Worm (Caenorhabditis elegans) whole organism, L2 larva: ENCODE data around the gene T19C9.8.

Experiments used
- C34F6.9 ChIP-seq: fragments of 150-350 bp; optimal IDR thresholded peaks from 2 replicates; lab custom pipeline; 2014; ENCODE audit warnings: missing biosample characterization, missing genetic modification characterization
- ZK546.5 ChIP-seq: sonication (generic microtip); optimal IDR thresholded peaks from 2 replicates; lab custom pipeline; 2017; ENCODE audit warnings: missing biosample characterization, missing genetic modification characterization
- alr-1 ChIP-seq: fragments of 150-350 bp; optimal IDR thresholded peaks from 2 replicates; lab custom pipeline; 2014; ENCODE audit warnings: missing biosample characterization, missing genetic modification characterization
- ama-1 ChIP-seq: fragments of 150-350 bp; optimal IDR thresholded peaks from 2 replicates; lab custom pipeline; 2018; ENCODE audit warnings: inconsistent platforms
- blmp-1 ChIP-seq: sonication (generic microtip); optimal IDR thresholded peaks from 2 replicates; lab custom pipeline; 2017; ENCODE audit warnings: missing genetic modification characterization, mild to moderate bottlenecking, missing compliant biosample characterization, antibody characterized with exemption, moderate library complexity; ENCODE audit not compliant: insufficient read depth
- dmd-4 ChIP-seq: sonication (generic microtip); optimal IDR thresholded peaks from 2 replicates; lab custom pipeline; 2017; ENCODE audit warnings: missing biosample characterization, missing genetic modification characterization
- fos-1 ChIP-seq: fragments of 150-350 bp; optimal IDR thresholded peaks from 2 replicates; lab custom pipeline; 2014; ENCODE audit warnings: missing biosample characterization, missing genetic modification characterization
- gmeb-1 ChIP-seq: fragments of 150-350 bp; optimal IDR thresholded peaks from 2 replicates; lab custom pipeline; 2014; ENCODE audit warnings: missing biosample characterization, missing genetic modification characterization
- lin-11 ChIP-seq: fragments of 150-350 bp; sonication (generic microtip); optimal IDR thresholded peaks from 2 replicates; lab custom pipeline; 2014; ENCODE audit warnings: missing biosample characterization, missing genetic modification characterization, inconsistent platforms, mixed read lengths
- lsy-2 ChIP-seq, 2 experiments: fragments of 150-350 bp in 1 of 2; sonication (generic microtip) in 1 of 2; optimal IDR thresholded peaks; 2 replicates each; lab custom pipeline; 2014 to 2017; ENCODE audit warnings: missing biosample characterization in 2 of 2, missing genetic modification characterization in 2 of 2
- mbf-1 ChIP-seq: sonication (generic microtip); optimal IDR thresholded peaks from 2 replicates; lab custom pipeline; 2017; ENCODE audit warnings: missing biosample characterization, missing genetic modification characterization
- mdl-1 ChIP-seq, 2 experiments: fragments of 150-350 bp in 1 of 2; sonication (generic microtip) in 1 of 2; optimal IDR thresholded peaks; 2 replicates each; lab custom pipeline; 2017; ENCODE audit warnings: missing biosample characterization in 2 of 2, missing genetic modification characterization in 2 of 2
- nhr-129 ChIP-seq: fragments of 150-350 bp; optimal IDR thresholded peaks from 2 replicates; lab custom pipeline; 2014; ENCODE audit warnings: missing biosample characterization, missing genetic modification characterization
- nhr-6 ChIP-seq: fragments of 150-350 bp; optimal IDR thresholded peaks from 2 replicates; lab custom pipeline; 2014; ENCODE audit warnings: missing biosample characterization, missing genetic modification characterization
- skn-1 ChIP-seq: sonication (generic microtip); optimal IDR thresholded peaks from 2 replicates; lab custom pipeline; 2017; ENCODE audit warnings: missing biosample characterization, missing genetic modification characterization
- unc-39 ChIP-seq: fragments of 150-350 bp; optimal IDR thresholded peaks from 2 replicates; lab custom pipeline; 2014; ENCODE audit warnings: missing biosample characterization, missing genetic modification characterization
- ztf-1 ChIP-seq: fragments of 200-800 bp; sonication (Bioruptor generic); conservative IDR thresholded peaks from 2 replicates; pipeline ENCODE4 v1.3.6; 2022; ENCODE audit warnings: missing genetic modification characterization, missing compliant biosample characterization
- ztf-11 ChIP-seq: sonication (generic microtip); optimal IDR thresholded peaks from 2 replicates; lab custom pipeline; 2017; ENCODE audit warnings: missing biosample characterization, missing genetic modification characterization
- ztf-4 ChIP-seq: fragments of 150-350 bp; optimal IDR thresholded peaks from 2 replicates; lab custom pipeline; 2014; ENCODE audit warnings: missing biosample characterization, missing genetic modification characterization

T19C9.8 gene

DNA sequence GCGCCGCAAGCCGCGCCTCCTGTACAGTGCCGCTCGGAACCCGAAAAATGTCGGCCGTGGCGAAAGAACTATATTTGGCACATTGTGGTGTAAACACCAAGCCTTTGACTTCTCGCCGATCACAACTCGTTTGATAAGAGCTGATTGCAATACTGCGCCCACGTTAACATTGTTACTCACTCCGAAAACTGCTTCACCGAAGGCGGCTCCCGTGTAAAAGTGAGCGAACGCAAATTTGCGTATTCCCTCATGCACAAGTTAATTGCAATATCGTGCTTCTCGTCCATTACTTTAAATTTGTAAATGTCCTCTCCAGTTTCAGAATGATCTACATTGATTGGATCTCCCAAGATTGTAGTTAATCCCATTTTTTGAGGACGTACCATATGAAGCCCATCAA is 45.3 kb downstream of the T19C9.8 start:
- TF ChIP-seq gmeb-1 (tag; lab: Kevin White, UChicago) (no peak), ama-1 (lab: Kevin White, UChicago) (no peak), mbf-1 (tag; lab: Kevin White, UChicago) (no peak), nhr-129 (tag; lab: Kevin White, UChicago) (no peak), alr-1 (tag; lab: Kevin White, UChicago) (no peak), fos-1 (no peak), ztf-1 (GFP tag; lab: Robert Waterston, UW) (no peak), dmd-4 (tag; lab: Kevin White, UChicago) (no peak), C34F6.9 (tag; lab: Kevin White, UChicago) (no peak), lsy-2 (tag; optimal IDR thresholded peaks at IDR 0.05; lab: Kevin White, UChicago) (no peak), nhr-6 (tag; lab: Kevin White, UChicago) (no peak), ztf-4 (tag; lab: Kevin White, UChicago) (no peak), ztf-11 (tag; lab: Kevin White, UChicago) (no peak), lin-11 (no peak), ZK546.5 (tag; lab: Kevin White, UChicago) (no peak), unc-39 (tag; lab: Kevin White, UChicago) (no peak), skn-1 (tag; lab: Kevin White, UChicago) (no peak), blmp-1 (no peak), mdl-1 (tag; optimal IDR thresholded peaks at IDR 0.05; lab: Kevin White, UChicago) (no peak)
